Worm (Caenorhabditis elegans) whole organism, L2 larva: ENCODE data around the gene F42C5.6.

ENCODE experiments used
- egl-27 ChIP-seq: sonication (generic microtip); optimal IDR thresholded peaks from 3 replicates; lab custom pipeline; 2017; ENCODE audit warnings: missing biosample characterization, missing genetic modification reagents, missing genetic modification characterization
- elt-1 ChIP-seq: fragments of 150-350 bp; optimal IDR thresholded peaks from 2 replicates; lab custom pipeline; 2014; ENCODE audit warnings: missing biosample characterization, missing genetic modification characterization
- lin-13 ChIP-seq: fragments of 150-350 bp; optimal IDR thresholded peaks from 2 replicates; lab custom pipeline; 2014; ENCODE audit warnings: missing biosample characterization, missing genetic modification reagents, missing genetic modification characterization
- mab-5 ChIP-seq: fragments of 150-350 bp; optimal IDR thresholded peaks from 2 replicates; lab custom pipeline; 2014; ENCODE audit warnings: missing biosample characterization, missing genetic modification characterization
- nhr-12 ChIP-seq: fragments of 150-350 bp; optimal IDR thresholded peaks from 2 replicates; lab custom pipeline; 2014; ENCODE audit warnings: missing biosample characterization, missing genetic modification characterization
- nhr-237 ChIP-seq: fragments of 150-350 bp; optimal IDR thresholded peaks from 2 replicates; lab custom pipeline; 2014; ENCODE audit warnings: missing biosample characterization, missing genetic modification characterization
- snpc-4 ChIP-seq: fragments of 150-350 bp; optimal IDR thresholded peaks from 2 replicates; lab custom pipeline; 2014; ENCODE audit warnings: missing biosample characterization, missing genetic modification characterization
- ztf-1 ChIP-seq: fragments of 200-800 bp; sonication (Bioruptor generic); conservative IDR thresholded peaks from 2 replicates; pipeline ENCODE4 v1.3.6; 2022; ENCODE audit warnings: missing genetic modification characterization, missing compliant biosample characterization

DNA sequence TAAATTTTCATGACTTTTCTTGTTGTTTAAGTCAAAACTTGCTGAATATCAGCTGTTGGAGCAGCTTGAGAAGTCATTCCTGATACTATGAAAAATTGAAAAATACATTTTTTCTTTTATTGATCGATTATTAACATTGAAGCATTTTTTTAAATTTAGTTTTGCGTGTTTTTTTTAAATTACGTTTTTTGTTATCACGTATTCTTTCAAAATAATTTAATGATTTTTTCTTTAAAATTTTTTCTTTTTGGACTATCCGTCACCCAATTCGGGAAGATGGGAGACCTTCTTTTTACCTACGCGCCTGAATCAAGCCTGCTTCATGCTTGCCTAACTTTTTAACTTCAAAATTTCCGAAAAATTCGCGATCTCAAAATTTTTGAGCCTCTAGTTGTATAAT lies 14.8 kb downstream of the F42C5.6 start, which contains the start of gene F42C5.5:
- TF ChIP-seq ztf-1 (GFP tag; lab: Robert Waterston, UW) (no peak), nhr-12 (tag; lab: Kevin White, UChicago) (no peak), nhr-237 (tag; lab: Kevin White, UChicago) (no peak), mab-5 (no peak), snpc-4 (tag; lab: Kevin White, UChicago) (no peak), lin-13 (no peak), egl-27 (tag; lab: Kevin White, UChicago) (no peak), elt-1 (no peak)
